Fruit fly (Drosophila melanogaster) whole organism, embryonic: ENCODE data around the gene CG3368.

Source experiments
- CG17829 ChIP-seq: fragments of 200-800 bp; optimal IDR thresholded peaks from 2 replicates; lab custom pipeline; 2019; ENCODE audit warnings: missing biosample characterization, mild to moderate bottlenecking, missing genetic modification characterization, moderate library complexity
- HHEX ChIP-seq: fragments of 200-800 bp; sonication (Bioruptor generic); optimal IDR thresholded peaks from 3 replicates; lab custom pipeline; 2017; ENCODE audit warnings: missing biosample characterization, mild to moderate bottlenecking, missing genetic modification characterization, missing genetic modification reagents
- Mrtf ChIP-seq: fragments of 200-800 bp; sonication (Bioruptor generic); IDR thresholded peaks from 3 replicates; pipeline ENCODE4 v1.3.6; 2022; ENCODE audit warnings: missing biosample characterization, missing genetic modification characterization
- Rfx ChIP-seq: fragments of 200-800 bp; sonication (Bioruptor generic); IDR thresholded peaks from 2 replicates; pipeline ENCODE4 v1.3.6; 2022; ENCODE audit warnings: missing biosample characterization, missing genetic modification characterization
- chinmo ChIP-seq: fragments of 200-800 bp; sonication (Bioruptor generic); IDR thresholded peaks from 4 replicates; pipeline ENCODE4 v1.3.6; 2022; ENCODE audit warnings: missing biosample characterization, missing genetic modification characterization; ENCODE audit not compliant: partially characterized antibody
- emc ChIP-seq: fragments of 200-800 bp; sonication (Bioruptor generic); optimal IDR thresholded peaks from 2 replicates; lab custom pipeline; 2016; ENCODE audit warnings: missing biosample characterization, missing genetic modification characterization
- h ChIP-seq: fragments of >200 bp; optimal IDR thresholded peaks from 2 replicates; lab custom pipeline; 2017
- slbo ChIP-seq: fragments of 200-800 bp; sonication (Bioruptor generic); IDR thresholded peaks from 2 replicates; pipeline ENCODE4 v1.3.6; 2022; ENCODE audit warnings: missing biosample characterization, missing genetic modification characterization
- z ChIP-seq: fragments of 200-800 bp; sonication (Bioruptor generic); IDR thresholded peaks from 3 replicates; pipeline ENCODE4 v1.3.6; 2022; ENCODE audit warnings: missing biosample characterization, missing genetic modification characterization

DNA sequence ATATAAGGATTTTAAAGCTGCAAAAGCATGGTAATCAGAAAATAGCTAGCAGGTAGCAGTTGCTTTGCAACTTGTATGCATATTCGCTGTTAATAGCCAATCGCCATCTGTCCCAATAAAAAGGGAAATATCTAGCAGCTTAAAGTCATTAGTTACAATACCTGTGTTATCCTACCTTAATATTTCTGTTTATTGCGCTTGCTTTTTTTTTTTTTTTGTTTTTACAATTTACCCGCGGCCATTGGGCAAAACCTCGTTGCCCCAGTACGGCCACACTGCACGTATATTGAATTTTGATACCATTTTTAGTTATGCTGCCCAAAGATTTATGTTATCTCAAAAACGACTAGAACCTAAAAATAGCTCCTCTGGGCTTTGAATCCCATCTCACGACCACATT lies 11.3 kb upstream of the CG3368 start:
- TF ChIP-seq Rfx (no peak), emc (GFP tag; lab: Kevin White, UChicago) (no peak), HHEX (GFP tag; lab: Kevin White, UChicago) (no peak), h (lab: Kevin White, UChicago) (no peak), Mrtf (GFP tag; lab: Robert Waterston, UW) (no peak), chinmo (GFP tag; lab: Robert Waterston, UW) (no peak), slbo (GFP tag; lab: Robert Waterston, UW) (no peak), CG17829 (no peak), z (GFP tag; lab: Robert Waterston, UW) (no peak)
